Fruit fly (Drosophila melanogaster): ENCODE results near the gene Trp1.

The Trp1 gene

dm6 chr2L:9963603-9964042 is 45.6 kb upstream of the Trp1 start, which contains the start of gene CG5850 (continued):
- TF ChIP-seq CG15514 (GFP tag; optimal IDR thresholded peaks at IDR 0.05) (peak; percentile 32), nom (GFP tag; optimal IDR thresholded peaks at IDR 0.05) (peak; percentile 21), Hr78 (GFP tag; optimal IDR thresholded peaks at IDR 0.05) (no peak), CG9797 (GFP tag; optimal IDR thresholded peaks at IDR 0.05) (peak; percentile 62), E2f2 (GFP tag; IDR thresholded peaks at IDR 0.05) (peak; percentile 65), Deaf1 (tag; optimal IDR thresholded peaks at IDR 0.05) (peak; percentile 43), crc (GFP tag; optimal IDR thresholded peaks at IDR 0.05) (no peak), CG12391 (tag; optimal IDR thresholded peaks at IDR 0.05) (peak; percentile 64), BEAF-32 (GFP tag; optimal IDR thresholded peaks at IDR 0.05) (peak; percentile 18), CG2712 (tag; optimal IDR thresholded peaks at IDR 0.05) (peak; percentile 44), trem (tag; optimal IDR thresholded peaks at IDR 0.05) (peak; percentile 56), dmrt11E (tag; optimal IDR thresholded peaks at IDR 0.05) (peak; percentile 7), ab (GFP tag; optimal IDR thresholded peaks at IDR 0.05) (no peak), sd (tag; optimal IDR thresholded peaks at IDR 0.05) (peak; percentile 15), CG18262 (tag; optimal IDR thresholded peaks at IDR 0.05) (peak; percentile 44), CG6272 (GFP tag; IDR thresholded peaks at IDR 0.05) (no peak), CG13287 (GFP tag; IDR thresholded peaks at IDR 0.05; ENCODE audit: partially characterized antibody) (peak; percentile 45), tx (GFP tag; optimal IDR thresholded peaks at IDR 0.05) (no peak), dmrt99B (tag; optimal IDR thresholded peaks at IDR 0.05) (peak; percentile 14), CG14710 (tag; optimal IDR thresholded peaks at IDR 0.05) (peak; percentile 63), CG7928 (GFP tag; optimal IDR thresholded peaks at IDR 0.05) (peak; percentile 85), Fer3 (tag; optimal IDR thresholded peaks at IDR 0.05) (peak; percentile 25), hkb (optimal IDR thresholded peaks at IDR 0.05) (no peak), hkb (GFP tag; IDR thresholded peaks at IDR 0.05) (peak; percentile 24; the same call in 1 of the 2 replicates), ems (GFP tag; optimal IDR thresholded peaks at IDR 0.05) (no peak), zf30C (GFP tag; optimal IDR thresholded peaks at IDR 0.05) (no peak), CG30020 (tag; optimal IDR thresholded peaks at IDR 0.05) (peak; percentile 48), CG2678 (tag; optimal IDR thresholded peaks at IDR 0.05) (peak; percentile 43), CG14860 (GFP tag; IDR thresholded peaks at IDR 0.05; ENCODE audit: partially characterized antibody) (no peak), gfzf (GFP tag; optimal IDR thresholded peaks at IDR 0.05) (peak; percentile 58), CG18476 (GFP tag; optimal IDR thresholded peaks at IDR 0.05) (no peak), Dp (GFP tag; optimal IDR thresholded peaks at IDR 0.05) (peak; percentile 61), zfh2 (GFP tag; optimal IDR thresholded peaks at IDR 0.05) (no peak), Hr51 (GFP tag; optimal IDR thresholded peaks at IDR 0.05) (peak in 1 of 2 experiments; percentile 7), PHDP (tag; optimal IDR thresholded peaks at IDR 0.05) (peak; percentile 45), lilli (GFP tag; optimal IDR thresholded peaks at IDR 0.05) (no peak), sens (GFP tag) (peak; percentile 25), lbe (GFP tag; optimal IDR thresholded peaks at IDR 0.05) (peak; percentile 25), inv (GFP tag; IDR thresholded peaks at IDR 0.05; ENCODE audit: partially characterized antibody) (no peak), CG3281 (GFP tag; optimal IDR thresholded peaks at IDR 0.05) (no peak), CG14965 (GFP tag; optimal IDR thresholded peaks at IDR 0.05; ENCODE audit: borderline replicate concordance) (no peak), MBD-R2 (GFP tag; IDR thresholded peaks at IDR 0.05) (peak; percentile 52), CG17361 (GFP tag; IDR thresholded peaks at IDR 0.05) (peak; percentile 52; the same call in 2 of the 3 replicates), CG13424 (tag; optimal IDR thresholded peaks at IDR 0.05) (peak; percentile 28), zen (tag; optimal IDR thresholded peaks at IDR 0.05) (peak; percentile 17), CG2116 (GFP tag; optimal IDR thresholded peaks at IDR 0.05) (peak; percentile 27), scrt (GFP tag; optimal IDR thresholded peaks at IDR 0.05) (peak; percentile 26), CG4424 (GFP tag; optimal IDR thresholded peaks at IDR 0.05) (peak; percentile 20), Meics (GFP tag; optimal IDR thresholded peaks at IDR 0.05) (peak; percentile 1)
